Worm (Caenorhabditis elegans) whole organism, L1 larva: ENCODE measurements around the gene K12B6.4.

Experiments
- C04F5.9 ChIP-seq: sonication (generic microtip); optimal IDR thresholded peaks from 2 replicates; lab custom pipeline; 2016; ENCODE audit warnings: missing genetic modification characterization, missing compliant biosample characterization
- C16A3.4 ChIP-seq: fragments of 150-350 bp; optimal IDR thresholded peaks from 2 replicates; lab custom pipeline; 2014; ENCODE audit warnings: missing biosample characterization, missing genetic modification characterization
- C34B4.2 ChIP-seq: sonication (generic microtip); optimal IDR thresholded peaks from 2 replicates; lab custom pipeline; 2017; ENCODE audit warnings: mild to moderate bottlenecking, missing genetic modification characterization, missing compliant biosample characterization
- F16B12.6 ChIP-seq: fragments of 150-350 bp; optimal IDR thresholded peaks from 2 replicates; lab custom pipeline; 2014; ENCODE audit warnings: missing biosample characterization, missing genetic modification characterization
- ama-1 ChIP-seq: fragments of 150-350 bp; optimal IDR thresholded peaks from 2 replicates; lab custom pipeline; 2014
- blmp-1 ChIP-seq: fragments of 150-350 bp; optimal IDR thresholded peaks from 2 replicates; lab custom pipeline; 2014; ENCODE audit warnings: missing biosample characterization, missing genetic modification characterization
- ceh-63 ChIP-seq: fragments of 200-800 bp; sonication (Bioruptor generic); optimal IDR thresholded peaks from 2 replicates; lab custom pipeline; 2018; ENCODE audit warnings: mild to moderate bottlenecking, missing genetic modification characterization, missing compliant biosample characterization
- ceh-82 ChIP-seq, 3 experiments: fragments of 150-350 bp in 1 of 3; sonication (generic microtip) in 2 of 3; optimal IDR thresholded peaks; 2 replicates each; lab custom pipeline; 2014 to 2017; ENCODE audit warnings: missing biosample characterization in 3 of 3, missing genetic modification characterization in 3 of 3
- efl-1 ChIP-seq, 4 experiments: fragments of 150-350 bp; optimal IDR thresholded peaks in 3 of 4; peaks in 1 of 4; 1 replicate in 1 of 4; 2 replicates in 3 of 4; lab custom pipeline; 2014; ENCODE audit warnings: missing biosample characterization in 2 of 4, missing genetic modification characterization in 2 of 4, missing genetic modification reagents in 2 of 4
- efl-3 ChIP-seq: fragments of 200-800 bp; sonication (Bioruptor generic); optimal IDR thresholded peaks from 2 replicates; lab custom pipeline; 2018; ENCODE audit warnings: mild to moderate bottlenecking, missing genetic modification characterization, missing compliant biosample characterization
- egl-13 ChIP-seq: sonication (generic microtip); optimal IDR thresholded peaks from 2 replicates; lab custom pipeline; 2016; ENCODE audit warnings: missing genotype, missing genetic modification reagents, missing genetic modification characterization, missing compliant biosample characterization
- egl-27 ChIP-seq, 2 experiments: fragments of 150-350 bp in 1 of 2; sonication (generic microtip); optimal IDR thresholded peaks; 3 replicates each; lab custom pipeline; 2017 to 2018; ENCODE audit warnings: missing biosample characterization in 2 of 2, missing genetic modification characterization in 2 of 2, missing genetic modification reagents in 2 of 2
- elt-2 ChIP-seq: sonication (generic microtip); optimal IDR thresholded peaks from 2 replicates; lab custom pipeline; 2016; ENCODE audit warnings: missing genetic modification characterization, mild to moderate bottlenecking, inconsistent platforms, missing compliant biosample characterization, missing genetic modification reagents
- ets-5 ChIP-seq: fragments of 200-800 bp; sonication (Bioruptor generic); IDR thresholded peaks from 2 replicates; pipeline ENCODE4 v1.3.6; 2022; ENCODE audit warnings: missing genetic modification characterization, missing compliant biosample characterization
- fkh-4 ChIP-seq: sonication (generic microtip); optimal IDR thresholded peaks from 2 replicates; lab custom pipeline; 2016; ENCODE audit warnings: missing compliant biosample characterization, missing genetic modification characterization, borderline replicate concordance
- fkh-8 ChIP-seq: sonication (generic microtip); optimal IDR thresholded peaks from 2 replicates; lab custom pipeline; 2016; ENCODE audit warnings: mild to moderate bottlenecking, missing genetic modification characterization, missing compliant biosample characterization
- fos-1 ChIP-seq: fragments of 150-350 bp; optimal IDR thresholded peaks from 2 replicates; lab custom pipeline; 2014; ENCODE audit warnings: missing biosample characterization, missing genetic modification characterization
- lin-13 ChIP-seq: fragments of 150-350 bp; optimal IDR thresholded peaks from 2 replicates; lab custom pipeline; 2014; ENCODE audit warnings: missing biosample characterization, missing genetic modification reagents, missing genetic modification characterization
- lin-14 ChIP-seq: fragments of 200-800 bp; sonication (Bioruptor generic); optimal IDR thresholded peaks from 2 replicates; lab custom pipeline; 2018; ENCODE audit warnings: mild to moderate bottlenecking, missing genetic modification characterization, moderate library complexity, missing compliant biosample characterization
- lin-15B ChIP-seq: fragments of 150-350 bp; sonication (generic microtip); optimal IDR thresholded peaks from 3 replicates; lab custom pipeline; 2014; ENCODE audit warnings: missing biosample characterization, missing genetic modification characterization
- lin-35 ChIP-seq, 2 experiments: fragments of 150-350 bp; optimal IDR thresholded peaks; 2 replicates each; lab custom pipeline; 2014; ENCODE audit warnings: missing biosample characterization in 2 of 2, missing genetic modification characterization in 2 of 2, missing genetic modification reagents in 2 of 2
- lin-39 ChIP-seq: fragments of 150-350 bp; optimal IDR thresholded peaks from 2 replicates; lab custom pipeline; 2014; ENCODE audit warnings: missing biosample characterization, missing genetic modification reagents, missing genetic modification characterization
- mab-9 ChIP-seq: fragments of 200-800 bp; sonication (Bioruptor generic); IDR thresholded peaks from 2 replicates; pipeline ENCODE4 v1.3.6; 2022; ENCODE audit warnings: missing genetic modification reagents, missing genetic modification characterization, missing compliant biosample characterization
- mep-1 ChIP-seq: fragments of 150-350 bp; optimal IDR thresholded peaks from 2 replicates; lab custom pipeline; 2014; ENCODE audit warnings: missing biosample characterization, missing genetic modification characterization
- nhr-11 ChIP-seq: fragments of 150-350 bp; optimal IDR thresholded peaks from 2 replicates; lab custom pipeline; 2014; ENCODE audit warnings: missing biosample characterization, missing genetic modification characterization
- nhr-20 ChIP-seq: sonication (generic microtip); optimal IDR thresholded peaks from 2 replicates; lab custom pipeline; 2016; ENCODE audit warnings: mild to moderate bottlenecking, missing genetic modification characterization, missing compliant biosample characterization
- nhr-28 ChIP-seq: fragments of 150-350 bp; optimal IDR thresholded peaks from 2 replicates; lab custom pipeline; 2014; ENCODE audit warnings: missing biosample characterization, missing genetic modification characterization
- nhr-84 ChIP-seq: sonication (generic microtip); optimal IDR thresholded peaks from 2 replicates; lab custom pipeline; 2017; ENCODE audit warnings: missing biosample characterization, missing genetic modification characterization
- pag-3 ChIP-seq: sonication (generic microtip); optimal IDR thresholded peaks from 2 replicates; lab custom pipeline; 2017; ENCODE audit warnings: missing genetic modification characterization, mild to moderate bottlenecking, missing compliant biosample characterization, antibody characterized with exemption, borderline replicate concordance; ENCODE audit not compliant: insufficient read depth
- pax-3 ChIP-seq: fragments of 200-800 bp; sonication (Bioruptor generic); optimal IDR thresholded peaks from 2 replicates; lab custom pipeline; 2018; ENCODE audit warnings: mild to moderate bottlenecking, missing genetic modification characterization, moderate library complexity, missing compliant biosample characterization
- snpc-4 ChIP-seq: fragments of 150-350 bp; optimal IDR thresholded peaks from 2 replicates; lab custom pipeline; 2014; ENCODE audit warnings: missing biosample characterization, missing genetic modification characterization
- sox-4 ChIP-seq: sonication (generic microtip); optimal IDR thresholded peaks from 2 replicates; lab custom pipeline; 2016; ENCODE audit warnings: missing genetic modification characterization, missing compliant biosample characterization
- unc-30 ChIP-seq: sonication (generic microtip); optimal IDR thresholded peaks from 2 replicates; lab custom pipeline; 2017; ENCODE audit warnings: missing biosample characterization, missing genetic modification characterization
- unc-62 ChIP-seq: fragments of 150-350 bp; optimal IDR thresholded peaks from 2 replicates; lab custom pipeline; 2014; ENCODE audit warnings: missing biosample characterization, missing genetic modification reagents, missing genetic modification characterization
- unc-86 ChIP-seq: sonication (generic microtip); optimal IDR thresholded peaks from 2 replicates; lab custom pipeline; 2016; ENCODE audit warnings: missing genetic modification characterization, missing compliant biosample characterization
- unc-98 ChIP-seq: fragments of 200-800 bp; sonication (Bioruptor generic); IDR thresholded peaks from 2 replicates; pipeline ENCODE4 v1.3.6; 2022; ENCODE audit warnings: missing genetic modification characterization, missing compliant biosample characterization
- ztf-4 ChIP-seq: fragments of 150-350 bp; optimal IDR thresholded peaks from 2 replicates; lab custom pipeline; 2014; ENCODE audit warnings: missing biosample characterization, missing genetic modification characterization

K12B6.4 gene

DNA sequence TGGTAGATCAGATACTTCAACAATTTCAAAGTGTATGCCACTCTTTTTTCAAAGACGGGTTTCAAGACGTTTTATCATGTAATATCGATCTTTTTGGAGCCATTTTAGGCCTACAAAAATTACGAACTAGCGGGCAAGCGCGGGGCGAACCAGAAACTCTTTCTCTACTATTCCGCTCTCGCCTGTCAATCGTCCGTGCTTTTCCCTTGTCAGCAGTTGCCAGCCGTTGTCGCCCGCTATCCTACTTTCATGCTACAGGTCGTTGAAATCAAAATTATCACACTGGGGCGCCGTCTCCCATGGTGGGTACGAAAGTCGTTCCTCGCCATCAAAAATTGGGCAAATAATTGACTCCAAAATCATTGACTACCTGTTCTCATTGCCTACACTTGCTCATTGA lies 20.0 kb upstream of the K12B6.4 start:
- TF ChIP-seq unc-62 = no peak
- no peak for TF ChIP-seq nhr-84 (tag; lab: Kevin White, UChicago)
- no peak for TF ChIP-seq sox-4 (tag; lab: Kevin White, UChicago)
- TF ChIP-seq lin-14 (GFP tag; lab: Kevin White, UChicago) = no peak
- TF ChIP-seq mep-1 (tag; lab: Kevin White, UChicago) = no peak
- TF ChIP-seq F16B12.6 (tag; lab: Kevin White, UChicago) = no peak
- TF ChIP-seq lin-15B (tag; lab: Kevin White, UChicago) = no peak
- TF ChIP-seq lin-13 (GFP tag; lab: Kevin White, UChicago) = no peak
- TF ChIP-seq C16A3.4 (tag; lab: Kevin White, UChicago) = no peak
- no peak for TF ChIP-seq lin-39 (tag; lab: Kevin White, UChicago)
- TF ChIP-seq ama-1 (lab: Kevin White, UChicago) = no peak
- no peak for TF ChIP-seq fkh-4
- no peak for TF ChIP-seq unc-86
- no peak for TF ChIP-seq egl-27 (tag; optimal IDR thresholded peaks at IDR 0.05; lab: Kevin White, UChicago)
- no peak for TF ChIP-seq unc-30 (tag; lab: Kevin White, UChicago)
- no peak for TF ChIP-seq C34B4.2 (tag; lab: Kevin White, UChicago)
- TF ChIP-seq ets-5 (GFP tag; lab: Robert Waterston, UW) = no peak
- TF ChIP-seq fos-1 = no peak

DNA sequence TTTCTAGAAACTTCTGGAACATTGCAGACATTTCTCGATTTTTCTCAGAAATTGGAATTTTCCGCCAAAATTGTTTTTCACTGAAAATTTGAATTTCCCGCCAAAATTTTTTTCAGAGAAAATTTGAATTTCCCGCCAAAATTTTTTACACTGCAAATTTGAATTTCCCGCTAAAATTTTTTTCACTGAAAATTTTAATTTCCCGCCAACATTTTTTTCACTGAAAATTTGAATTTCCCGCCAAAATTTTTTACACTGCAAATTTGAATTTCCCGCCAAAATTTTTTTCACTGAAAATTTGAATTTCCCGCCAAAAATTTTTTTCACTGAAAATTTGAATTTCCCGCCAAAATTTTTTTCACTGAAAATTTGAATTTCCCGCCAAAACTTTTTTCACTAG lies 15.5 kb upstream of the K12B6.4 start:
- TF ChIP-seq unc-98 (GFP tag; lab: Robert Waterston, UW) = peak; percentile 64

ce11 chrV:6292401-6292800 lies 11.3 kb upstream of the K12B6.4 start, which contains the start of gene K12B6.9:
Gene K12B6.9, minus strand, starts transcription at chrV:6292666.
- TF ChIP-seq elt-2 (tag; lab: Kevin White, UChicago) (peak; percentile 55), lin-35 (GFP tag; optimal IDR thresholded peaks at IDR 0.05; lab: Kevin White, UChicago) (peak in 1 of 2 experiments; percentile 32), lin-15B (tag; lab: Kevin White, UChicago) (no peak)

DNA sequence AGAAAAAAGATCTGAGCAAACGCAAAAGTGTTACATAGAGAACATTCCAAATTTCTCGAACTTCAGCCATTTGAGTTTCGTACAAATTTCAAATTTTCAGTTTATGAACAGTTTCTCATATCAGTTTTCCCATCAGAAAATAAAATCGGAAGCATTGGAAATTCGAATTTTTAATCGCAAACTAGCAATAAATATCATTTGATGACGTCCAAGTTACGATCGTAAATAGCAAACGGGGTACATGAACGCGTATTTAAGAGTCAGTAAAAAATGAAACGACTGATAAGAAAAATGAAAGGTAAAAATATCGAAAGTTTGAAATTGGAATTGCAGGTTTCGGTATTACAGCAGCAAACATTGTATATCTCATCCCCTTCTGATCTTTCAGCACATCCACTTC lies 10.2 kb upstream of the K12B6.4 start:
- TF ChIP-seq C34B4.2 (tag; lab: Kevin White, UChicago) (no peak), elt-2 (tag; lab: Kevin White, UChicago) (peak; percentile 28), mab-9 (GFP tag; lab: Robert Waterston, UW) (no peak), egl-13 (tag; lab: Kevin White, UChicago) (no peak), fkh-8 (tag; lab: Kevin White, UChicago) (no peak), efl-1 (optimal IDR thresholded peaks at IDR 0.05; lab: Kevin White, UChicago) (no peak), efl-1 (GFP tag; optimal IDR thresholded peaks at IDR 0.05 in 1 of 2; lab: Kevin White, UChicago) (peak in 1 of 2 experiments; percentile 64), unc-98 (GFP tag; lab: Robert Waterston, UW) (no peak), pag-3 (tag; lab: Kevin White, UChicago) (no peak), C04F5.9 (tag; lab: Kevin White, UChicago) (no peak)

DNA sequence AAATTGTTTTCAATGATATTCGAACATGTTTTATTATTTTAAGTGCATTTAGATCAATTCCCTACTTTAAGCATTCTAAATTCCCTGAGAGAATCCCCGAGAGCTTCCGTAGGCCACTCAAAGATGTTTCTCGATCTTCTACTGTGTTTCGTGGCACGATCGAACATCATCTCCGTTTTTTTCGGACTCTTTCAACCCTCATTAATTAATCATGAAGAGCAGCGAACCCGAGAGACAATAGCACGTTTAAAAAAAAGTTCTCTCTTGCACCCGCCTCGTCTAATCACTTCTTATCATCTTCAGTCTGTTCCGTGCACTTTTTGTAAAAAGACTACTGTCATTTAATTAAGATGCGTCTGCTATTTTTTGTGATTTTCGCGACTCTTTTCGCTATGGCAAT lies 7.5 kb upstream of the K12B6.4 start, which contains the start of gene K12B6.11:
TSS of gene K12B6.11 (plus strand) at position 301 of the 400 bp plus-strand sequence.
- TF ChIP-seq snpc-4 (tag; lab: Kevin White, UChicago) (no peak), ztf-4 (no peak), unc-62 (no peak), nhr-11 (tag; lab: Kevin White, UChicago) (no peak), ceh-63 (GFP tag; lab: Kevin White, UChicago) (no peak), blmp-1 (no peak), nhr-20 (tag; lab: Kevin White, UChicago) (no peak), pax-3 (no peak), elt-2 (tag; lab: Kevin White, UChicago) (no peak), pag-3 (tag; lab: Kevin White, UChicago) (no peak), efl-3 (GFP tag; lab: Kevin White, UChicago) (no peak), ceh-82 (tag; optimal IDR thresholded peaks at IDR 0.05; lab: Kevin White, UChicago) (no peak), nhr-28 (no peak), ets-5 (GFP tag; lab: Robert Waterston, UW) (no peak)
